Fruit fly (Drosophila melanogaster): ENCODE results near the gene mtd.
A peak's percentile ranks its signal among the peaks of the same experiment; 100 is the strongest.

The mtd gene

DNA sequence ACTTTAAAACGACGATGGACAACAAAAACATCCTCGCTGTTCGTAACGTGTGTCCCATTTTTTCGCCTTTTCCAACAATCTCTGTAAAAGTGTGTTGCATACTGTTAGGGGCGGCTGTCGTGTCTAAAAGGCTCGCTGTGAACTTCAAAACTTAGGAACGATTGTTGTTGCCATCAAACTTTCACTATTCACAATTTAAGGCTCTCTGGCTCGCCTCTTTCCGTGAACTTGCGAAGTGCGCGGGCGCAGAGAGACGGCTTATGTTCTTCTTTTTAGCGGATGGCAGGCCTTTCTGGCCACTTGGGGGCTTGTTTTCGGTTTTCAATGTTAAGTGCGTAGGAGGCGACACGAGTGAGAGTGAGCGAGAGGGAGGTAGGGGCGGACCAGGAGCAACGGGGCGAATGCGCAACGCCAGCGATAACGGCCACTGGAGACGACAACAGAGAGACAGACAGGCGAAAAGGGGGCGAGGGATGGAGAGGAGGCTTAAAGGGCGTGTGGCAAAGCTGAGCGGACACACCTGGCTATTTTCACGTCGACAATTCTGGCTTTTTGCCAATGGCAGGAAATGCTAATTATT lies at the start of gene mtd:
mtd (minus strand) TSS at position 51 of the 580 bp plus-strand sequence.
- TF ChIP-seq CG10348 (GFP tag; IDR thresholded peaks at IDR 0.05): no peak
- no peak for TF ChIP-seq CG15710 (tag; optimal IDR thresholded peaks at IDR 0.05)
- no peak for TF ChIP-seq CG4496 (GFP tag; IDR thresholded peaks at IDR 0.05)
- TF ChIP-seq EcR (GFP tag; optimal IDR thresholded peaks at IDR 0.05): no peak
- no peak for TF ChIP-seq Ets98B (GFP tag; IDR thresholded peaks at IDR 0.05)
- no peak for TF ChIP-seq CG9948 (tag; optimal IDR thresholded peaks at IDR 0.05)

DNA sequence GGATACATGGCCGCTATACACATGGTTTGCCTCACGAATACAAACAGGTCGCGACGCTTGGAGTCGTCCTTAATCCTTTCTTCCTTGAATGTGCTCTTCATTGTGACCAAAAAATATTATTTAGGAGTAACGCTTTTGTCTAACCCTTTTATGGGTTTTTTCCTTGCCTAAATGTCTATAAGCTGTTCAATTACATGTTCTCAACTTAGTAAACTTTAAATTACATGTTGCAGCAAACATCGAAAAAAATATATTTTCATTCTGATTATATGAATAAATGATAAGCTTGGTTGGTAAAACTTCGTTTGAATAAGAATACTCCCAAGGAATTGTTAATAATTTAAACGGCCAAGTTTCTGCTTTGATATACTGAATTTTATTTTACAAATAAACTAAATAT lies 48.9 kb upstream of the mtd start, which contains the start of gene Or83a:
Or83a (minus strand) TSS at position 101 of the 400 bp plus-strand sequence.
- TF ChIP-seq CG12605 (GFP tag; IDR thresholded peaks at IDR 0.05): no peak
- TF ChIP-seq CG9948 (tag; optimal IDR thresholded peaks at IDR 0.05): no peak
- no peak for TF ChIP-seq CG32121 (GFP tag; IDR thresholded peaks at IDR 0.05)
- TF ChIP-seq rn (GFP tag; IDR thresholded peaks at IDR 0.05): no peak
- TF ChIP-seq CG14655 (GFP tag; optimal IDR thresholded peaks at IDR 0.05): no peak
- TF ChIP-seq CG34367 (tag; optimal IDR thresholded peaks at IDR 0.05): no peak
- no peak for TF ChIP-seq Snoo (tag; optimal IDR thresholded peaks at IDR 0.05)
- TF ChIP-seq CG4496 (GFP tag; IDR thresholded peaks at IDR 0.05): no peak
- no peak for TF ChIP-seq CG15710 (tag; optimal IDR thresholded peaks at IDR 0.05)
- TF ChIP-seq gl (tag; optimal IDR thresholded peaks at IDR 0.05): no peak
- no peak for TF ChIP-seq CG13204 (GFP tag; optimal IDR thresholded peaks at IDR 0.05)
- TF ChIP-seq D1 (tag; optimal IDR thresholded peaks at IDR 0.05): no peak
- TF ChIP-seq Pif1A (GFP tag; optimal IDR thresholded peaks at IDR 0.05): no peak
- no peak for TF ChIP-seq CG10348 (GFP tag; IDR thresholded peaks at IDR 0.05)
- TF ChIP-seq CG8159 (tag; optimal IDR thresholded peaks at IDR 0.05): no peak
- TF ChIP-seq fd96Ca (GFP tag; IDR thresholded peaks at IDR 0.05): no peak
- no peak for TF ChIP-seq CG8301 (tag; optimal IDR thresholded peaks at IDR 0.05)
- no peak for TF ChIP-seq EcR (GFP tag; optimal IDR thresholded peaks at IDR 0.05)

DNA sequence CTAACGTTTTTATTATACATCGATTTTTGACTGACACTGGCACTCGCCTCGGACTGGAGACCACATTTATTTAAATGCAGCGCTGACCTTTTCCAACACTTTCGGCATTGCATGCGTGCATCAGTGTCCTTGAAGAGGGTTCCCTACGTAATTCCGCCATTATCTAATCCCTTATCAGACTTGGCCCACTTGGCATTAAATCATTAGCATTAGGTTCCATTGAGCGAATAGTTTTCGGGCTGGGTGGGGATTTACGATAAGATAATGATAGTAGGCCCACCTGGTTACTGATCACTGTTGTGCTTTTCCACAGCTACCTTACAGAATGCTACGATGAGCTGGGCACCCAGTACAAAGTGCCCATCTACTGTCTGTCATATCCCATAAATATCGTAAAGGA lies 45.0 kb upstream of the mtd start:
- TF ChIP-seq Pif1A (GFP tag; optimal IDR thresholded peaks at IDR 0.05) (no peak), CG4496 (GFP tag; IDR thresholded peaks at IDR 0.05) (no peak), gl (tag; optimal IDR thresholded peaks at IDR 0.05) (no peak), CG8159 (tag; optimal IDR thresholded peaks at IDR 0.05) (no peak), Ets98B (GFP tag; IDR thresholded peaks at IDR 0.05) (no peak), EcR (GFP tag; optimal IDR thresholded peaks at IDR 0.05) (no peak), CG34367 (tag; optimal IDR thresholded peaks at IDR 0.05) (no peak), fd96Ca (GFP tag; IDR thresholded peaks at IDR 0.05) (no peak), CG32121 (GFP tag; IDR thresholded peaks at IDR 0.05) (no peak), rn (GFP tag; IDR thresholded peaks at IDR 0.05) (no peak), CG13204 (GFP tag; optimal IDR thresholded peaks at IDR 0.05) (no peak), CG10348 (GFP tag; IDR thresholded peaks at IDR 0.05) (no peak), CG17806 (tag; optimal IDR thresholded peaks at IDR 0.05) (no peak), Pif1B (GFP tag; optimal IDR thresholded peaks at IDR 0.05) (no peak), CG14655 (GFP tag; optimal IDR thresholded peaks at IDR 0.05) (no peak), CG8301 (tag; optimal IDR thresholded peaks at IDR 0.05) (no peak), CG9948 (tag; optimal IDR thresholded peaks at IDR 0.05) (no peak), Snoo (tag; optimal IDR thresholded peaks at IDR 0.05) (no peak), D1 (tag; optimal IDR thresholded peaks at IDR 0.05) (no peak), CG15710 (tag; optimal IDR thresholded peaks at IDR 0.05) (no peak)

dm6 chr3R:5393742-5394391 lies 43.6 kb upstream of the mtd start, which contains the start of gene CG1172:
TSS of gene CG1172 (plus strand) at chr3R:5393922.
- TF ChIP-seq Snoo (tag; optimal IDR thresholded peaks at IDR 0.05) (no peak), CG4496 (GFP tag; IDR thresholded peaks at IDR 0.05) (0 out of 3 replicates have a peak, but pooled peaks have one; percentile 17)

DNA sequence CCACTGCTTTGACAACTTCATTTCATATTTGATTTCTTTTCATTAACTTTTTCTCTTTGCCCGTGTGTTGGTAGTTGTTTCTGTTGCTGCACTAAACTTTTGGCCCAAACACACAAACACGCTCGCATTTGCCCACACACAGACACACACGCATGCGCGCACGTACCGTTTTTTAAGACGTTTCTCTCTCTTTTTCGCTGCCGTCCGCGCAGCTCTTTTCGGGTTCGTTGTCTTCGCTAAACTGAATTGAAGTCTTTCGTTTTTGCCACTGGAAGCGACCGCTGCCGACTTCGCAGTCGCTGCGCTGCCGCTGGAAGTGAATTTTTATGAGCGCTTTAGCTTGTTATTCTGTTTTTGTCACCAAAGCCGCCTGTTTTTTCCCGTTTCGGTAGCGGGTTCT lies 42.4 kb upstream of the mtd start, which contains the start of gene kkv:
kkv (minus strand) TSS at position 246 of the 400 bp plus-strand sequence.
- TF ChIP-seq CG8301 (tag; optimal IDR thresholded peaks at IDR 0.05) (no peak), CG12605 (GFP tag; IDR thresholded peaks at IDR 0.05) (no peak), CG4496 (GFP tag; IDR thresholded peaks at IDR 0.05) (no peak), Snoo (tag; optimal IDR thresholded peaks at IDR 0.05) (no peak), Pif1A (GFP tag; optimal IDR thresholded peaks at IDR 0.05) (no peak), CG17806 (tag; optimal IDR thresholded peaks at IDR 0.05) (no peak), fd96Ca (GFP tag; IDR thresholded peaks at IDR 0.05) (no peak), EcR (GFP tag; optimal IDR thresholded peaks at IDR 0.05) (peak; percentile 58), rn (GFP tag; IDR thresholded peaks at IDR 0.05) (no peak; the same call in 1 of the 2 replicates), Ets98B (GFP tag; IDR thresholded peaks at IDR 0.05) (peak; percentile 42; the same call in 1 of the 2 replicates), CG14655 (GFP tag; optimal IDR thresholded peaks at IDR 0.05) (no peak), CG34367 (tag; optimal IDR thresholded peaks at IDR 0.05) (no peak), CG15710 (tag; optimal IDR thresholded peaks at IDR 0.05) (no peak)

DNA sequence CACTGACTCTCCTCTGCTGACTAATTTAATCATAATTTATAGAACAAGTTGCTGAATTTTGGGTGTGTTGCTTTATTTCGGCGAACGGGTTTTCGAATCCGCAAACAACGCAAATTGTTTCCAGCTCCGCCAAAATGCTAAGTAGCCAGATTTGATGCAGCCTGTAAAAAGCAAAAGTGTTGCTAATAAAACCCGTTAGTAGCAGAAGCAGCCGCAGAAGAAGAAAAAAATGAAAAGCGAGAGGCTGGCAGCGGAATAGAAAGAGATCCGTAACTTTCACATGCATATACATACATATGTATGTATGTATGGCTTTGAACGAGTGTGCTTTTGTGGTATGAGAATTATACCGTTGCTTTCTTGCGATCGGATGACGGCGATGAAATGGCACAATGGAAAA lies 41.8 kb upstream of the mtd start:
- no peak for TF ChIP-seq CG12605 (GFP tag; IDR thresholded peaks at IDR 0.05)
- peak; percentile 37 for TF ChIP-seq CG14655 (GFP tag; optimal IDR thresholded peaks at IDR 0.05)
- TF ChIP-seq CG34367 (tag; optimal IDR thresholded peaks at IDR 0.05): no peak
- no peak for TF ChIP-seq CG17806 (tag; optimal IDR thresholded peaks at IDR 0.05)
- TF ChIP-seq CG32121 (GFP tag; IDR thresholded peaks at IDR 0.05): no peak
- no peak for TF ChIP-seq CG10348 (GFP tag; IDR thresholded peaks at IDR 0.05)
- no peak for TF ChIP-seq CG8159 (tag; optimal IDR thresholded peaks at IDR 0.05)
- TF ChIP-seq D1 (tag; optimal IDR thresholded peaks at IDR 0.05): no peak
- TF ChIP-seq Pif1A (GFP tag; optimal IDR thresholded peaks at IDR 0.05): no peak
- no peak for TF ChIP-seq gl (tag; optimal IDR thresholded peaks at IDR 0.05)
- TF ChIP-seq Ets98B (GFP tag; IDR thresholded peaks at IDR 0.05): no peak
- TF ChIP-seq fd96Ca (GFP tag; IDR thresholded peaks at IDR 0.05): no peak
- no peak for TF ChIP-seq CG15710 (tag; optimal IDR thresholded peaks at IDR 0.05)
- TF ChIP-seq CG4496 (GFP tag; IDR thresholded peaks at IDR 0.05): no peak
- peak; percentile 15 for TF ChIP-seq CG8301 (tag; optimal IDR thresholded peaks at IDR 0.05)

Measured in whole organism, pupa.